Worm (Caenorhabditis elegans): ENCODE measurements around the gene Y102A11A.1.
"Not testable (repeated sequence)": the region's sequence is repeated elsewhere in the genome, so short reads cannot be mapped to it uniquely, and the experiment has no call there.

Gene Y102A11A.1

DNA sequence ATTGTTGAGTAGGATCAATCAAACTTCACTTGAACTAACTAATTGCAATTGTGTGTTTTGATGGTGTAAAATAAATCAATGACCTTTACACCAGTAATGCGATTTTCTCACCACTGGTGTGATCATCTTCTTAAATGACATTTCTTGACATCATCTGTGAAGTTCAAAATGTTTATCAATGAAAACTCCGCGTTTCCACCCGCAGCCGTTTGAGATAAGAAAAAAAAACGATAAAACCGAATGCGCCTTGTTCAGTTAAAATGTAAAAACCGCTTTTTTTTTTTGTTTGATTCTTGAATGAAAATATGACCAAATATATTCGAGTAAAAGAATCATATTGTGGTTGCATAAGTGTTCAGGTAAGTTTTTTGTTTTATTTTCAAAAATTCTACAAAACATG is at the start of gene Y102A11A.1:
Gene Y102A11A.1 (plus strand): TSS at position 223 of the 400 bp plus-strand sequence.
- no peak for TF ChIP-seq unc-62 (GFP tag; optimal IDR thresholded peaks at IDR 0.05)

DNA sequence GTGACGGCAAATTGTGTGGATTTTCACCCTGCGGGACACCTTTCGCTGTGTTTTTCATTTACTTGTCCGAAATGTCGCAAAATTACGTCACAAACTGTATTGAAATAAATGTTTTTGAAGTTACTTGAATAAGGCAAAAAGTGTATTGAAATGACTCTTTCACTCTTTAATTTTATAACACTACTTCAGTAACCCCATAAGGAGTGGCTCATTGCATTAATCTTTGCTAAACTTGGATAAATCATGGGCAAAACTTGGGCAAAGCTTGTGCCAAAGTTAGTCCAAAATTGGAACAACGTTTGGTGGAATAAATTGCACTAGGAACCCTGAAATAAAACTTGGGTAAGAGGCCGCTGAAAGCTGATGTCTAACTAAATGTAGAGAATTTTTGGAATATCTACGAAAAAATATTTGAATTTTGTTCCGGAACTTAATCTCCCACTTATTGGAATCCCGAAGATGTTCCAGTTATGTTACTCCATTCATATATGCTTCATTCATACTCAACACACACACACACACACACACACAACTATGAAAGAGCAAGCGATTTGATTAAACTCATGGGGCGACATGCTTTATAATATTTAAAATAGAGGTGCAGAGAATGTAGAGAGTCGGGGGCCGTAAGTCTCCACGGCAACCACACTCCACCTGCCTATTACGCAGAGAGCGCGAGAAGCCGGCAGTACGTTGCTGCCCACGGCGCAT is 39.0 kb upstream of the Y102A11A.1 start, which contains the start of gene Y102A11A.9:
Gene Y102A11A.9 (plus strand): TSS at position 661 of the 711 bp plus-strand sequence.
- TF ChIP-seq unc-62 (GFP tag; optimal IDR thresholded peaks at IDR 0.05): no peak

DNA sequence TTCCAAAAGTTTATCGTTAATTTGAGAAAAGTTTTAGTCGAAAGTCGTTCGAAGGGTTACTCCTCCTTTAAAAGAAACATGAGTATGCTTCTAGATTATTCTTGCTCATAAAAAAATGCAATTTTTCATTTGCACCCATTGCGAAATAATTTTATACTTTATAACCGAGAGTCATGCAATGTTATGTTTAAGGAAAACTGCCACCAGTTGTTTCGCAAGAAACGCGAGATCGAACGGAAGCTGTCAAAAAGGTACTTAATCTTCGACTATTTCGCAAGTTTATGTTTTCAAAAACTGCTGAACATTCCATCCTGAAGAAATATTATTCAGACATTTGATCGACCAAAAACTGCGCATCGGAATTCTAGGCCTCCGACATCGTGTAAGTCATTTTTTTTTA is 37.7 kb upstream of the Y102A11A.1 start:
- no peak for TF ChIP-seq unc-62 (GFP tag; optimal IDR thresholded peaks at IDR 0.05)

DNA sequence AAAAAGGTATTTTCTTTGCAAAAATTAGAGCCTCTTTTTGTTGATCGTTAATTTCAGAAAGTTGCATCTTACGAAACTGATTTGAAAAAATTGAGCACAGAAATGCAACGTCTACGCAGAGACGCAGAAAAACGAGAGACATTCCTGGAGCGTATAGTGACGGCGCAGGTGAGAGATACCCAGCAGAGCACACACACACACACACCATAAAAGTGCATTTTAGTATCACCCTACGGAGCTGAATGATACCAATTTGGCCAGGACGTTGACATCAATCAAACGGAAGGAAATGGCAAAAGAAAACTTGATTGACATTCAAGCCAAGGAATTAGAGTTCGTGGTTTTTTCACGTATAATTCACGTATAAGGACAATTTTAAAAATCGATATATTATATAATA is 37.1 kb upstream of the Y102A11A.1 start:
- no peak for TF ChIP-seq unc-62 (GFP tag; optimal IDR thresholded peaks at IDR 0.05)

DNA sequence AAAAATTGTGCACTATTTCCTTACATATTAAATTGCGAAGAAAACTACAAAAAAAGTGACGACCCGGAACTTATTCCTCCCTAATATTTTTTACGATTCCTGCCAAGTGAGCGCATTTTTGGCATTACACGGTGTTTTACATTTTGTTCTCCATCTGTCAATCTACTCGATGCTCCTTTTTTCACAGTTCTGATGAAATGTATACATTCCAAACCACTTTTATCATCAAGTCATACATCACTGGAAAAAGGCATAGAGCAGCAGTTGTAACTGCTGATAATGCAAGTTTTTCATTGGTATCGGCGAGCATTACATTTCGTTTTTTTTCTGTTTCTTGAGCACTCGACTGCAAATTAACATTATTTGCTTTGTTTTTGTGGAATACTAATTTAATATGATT is 33.4 kb upstream of the Y102A11A.1 start:
- TF ChIP-seq unc-62 (GFP tag; optimal IDR thresholded peaks at IDR 0.05): no peak

DNA sequence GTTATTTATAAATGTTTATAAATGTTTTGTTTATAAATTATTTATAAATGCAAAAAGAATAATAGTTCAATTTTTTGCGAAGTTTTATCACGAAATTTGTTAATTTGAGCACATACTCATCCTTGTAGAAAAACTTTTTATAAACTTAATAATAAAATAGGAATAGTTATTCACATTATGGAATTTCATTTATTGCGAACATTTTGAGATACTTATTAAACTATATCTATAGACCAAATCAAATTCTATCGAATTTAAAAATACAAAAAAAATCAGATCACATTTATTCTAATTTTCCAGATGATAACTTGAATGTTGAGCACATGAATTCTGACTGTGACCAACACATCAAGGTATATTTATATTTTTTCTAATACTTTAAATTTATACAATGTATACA is 32.8 kb upstream of the Y102A11A.1 start, which contains the start of gene Y102A11A.3:
Gene Y102A11A.3 (plus strand): TSS at position 301 of the 400 bp plus-strand sequence.
- TF ChIP-seq unc-62 (GFP tag; optimal IDR thresholded peaks at IDR 0.05): no peak

DNA sequence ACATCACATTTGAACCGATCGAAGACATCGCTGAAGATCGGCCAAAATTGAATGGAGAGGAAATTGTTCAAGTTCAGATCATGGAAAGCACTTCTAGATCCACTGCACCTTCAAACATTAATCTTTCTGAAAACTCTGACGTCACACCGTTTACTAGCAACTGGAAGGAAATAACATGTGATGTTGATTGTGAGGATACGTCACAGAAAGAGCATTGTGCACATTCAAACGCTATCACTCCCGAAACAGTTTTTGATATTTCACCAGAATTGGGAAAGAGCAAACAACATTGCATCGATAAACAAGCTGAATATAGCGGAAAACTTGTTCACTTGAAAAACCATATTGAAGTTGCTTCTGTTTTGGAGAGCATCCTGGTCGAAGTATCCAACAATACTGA is 30.1 kb upstream of the Y102A11A.1 start:
- no peak for TF ChIP-seq unc-62 (GFP tag; optimal IDR thresholded peaks at IDR 0.05)

DNA sequence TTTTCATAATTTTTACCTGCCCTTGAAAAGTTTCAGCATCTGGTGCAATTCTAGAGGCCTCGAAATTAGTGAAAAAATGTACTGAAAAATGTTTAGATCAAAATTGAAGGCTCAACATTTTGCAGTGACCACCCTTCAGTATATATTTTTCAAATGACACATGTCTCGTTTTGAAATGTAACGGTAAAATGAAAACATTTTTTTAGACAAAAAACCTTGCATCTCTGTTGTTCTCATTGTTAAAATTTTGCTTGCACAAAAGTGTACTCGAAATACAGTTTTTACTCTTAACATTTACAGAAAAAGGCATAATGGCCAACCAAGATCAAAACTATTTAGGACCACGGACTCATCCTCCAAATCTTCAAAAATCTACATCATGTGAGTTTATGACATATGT is 25.3 kb upstream of the Y102A11A.1 start, which contains the start of gene Y102A11A.2:
Gene Y102A11A.2 (plus strand): TSS at position 301 of the 400 bp plus-strand sequence.
- not testable (repeated sequence) for TF ChIP-seq unc-62 (GFP tag; optimal IDR thresholded peaks at IDR 0.05)

DNA sequence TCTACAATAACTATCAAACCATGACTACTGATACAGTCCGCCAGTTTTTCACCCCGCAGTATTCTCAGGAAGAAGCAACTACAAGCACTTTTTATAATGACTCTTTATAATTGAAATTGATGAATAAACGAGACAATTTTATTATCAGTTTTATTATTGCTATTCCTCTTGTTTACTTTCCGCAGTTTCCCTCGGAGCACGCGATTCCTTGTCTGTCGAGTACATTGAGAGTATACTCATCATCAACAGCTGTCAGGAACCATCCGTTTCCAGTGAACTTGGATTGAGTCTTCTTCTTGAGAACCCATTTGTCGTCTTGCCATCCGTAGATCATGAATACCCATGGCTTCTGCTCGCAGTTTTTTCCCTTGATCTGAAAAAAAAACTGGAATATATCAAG is 20.8 kb upstream of the Y102A11A.1 start:
- TF ChIP-seq unc-62 (GFP tag; optimal IDR thresholded peaks at IDR 0.05): no peak

DNA sequence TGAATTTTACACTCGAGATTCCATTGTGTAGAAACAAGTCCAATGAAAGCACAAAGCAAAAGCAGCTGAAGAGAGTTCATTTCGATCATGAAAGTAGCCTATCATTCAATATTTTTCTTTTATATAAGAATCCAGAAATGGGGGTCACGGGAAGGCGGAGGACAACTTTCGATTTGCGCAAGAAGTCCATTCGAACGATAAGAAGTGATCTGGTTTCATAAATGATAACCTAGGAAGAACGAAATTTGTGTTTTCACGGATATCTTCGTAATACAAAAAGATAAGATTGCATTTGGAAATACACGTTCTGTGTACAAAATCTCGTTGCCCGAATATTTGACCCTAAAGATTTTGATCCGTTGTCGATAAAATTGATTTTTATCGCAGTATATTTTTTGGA is 20.2 kb upstream of the Y102A11A.1 start, which contains the start of gene Y102A11A.5:
Gene Y102A11A.5 (minus strand): TSS at position 175 of the 400 bp plus-strand sequence.
- no peak for TF ChIP-seq unc-62 (GFP tag; optimal IDR thresholded peaks at IDR 0.05)

DNA sequence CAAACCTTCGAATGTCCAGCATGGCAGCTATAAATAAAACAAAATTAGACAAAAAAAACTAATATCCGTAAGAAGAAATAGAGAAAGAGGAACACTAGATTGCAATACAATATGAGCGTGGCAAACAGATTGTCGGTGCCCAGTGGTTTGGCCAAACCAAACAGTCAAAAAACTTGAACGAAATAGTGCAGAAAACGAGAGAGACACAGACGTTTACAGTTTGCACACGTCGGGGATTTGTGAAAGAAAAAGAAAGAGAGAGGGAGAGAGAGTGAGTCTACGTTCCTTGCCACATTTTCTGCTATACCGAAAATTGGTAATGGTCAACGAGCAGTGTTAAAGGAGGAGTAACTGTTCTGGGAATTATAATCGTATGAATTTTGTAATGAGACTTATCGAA is 16.5 kb upstream of the Y102A11A.1 start, which contains the start of gene ergi-1:
Gene ergi-1 (minus strand): TSS at position 101 of the 400 bp plus-strand sequence.
- no peak for TF ChIP-seq unc-62 (GFP tag; optimal IDR thresholded peaks at IDR 0.05)

DNA sequence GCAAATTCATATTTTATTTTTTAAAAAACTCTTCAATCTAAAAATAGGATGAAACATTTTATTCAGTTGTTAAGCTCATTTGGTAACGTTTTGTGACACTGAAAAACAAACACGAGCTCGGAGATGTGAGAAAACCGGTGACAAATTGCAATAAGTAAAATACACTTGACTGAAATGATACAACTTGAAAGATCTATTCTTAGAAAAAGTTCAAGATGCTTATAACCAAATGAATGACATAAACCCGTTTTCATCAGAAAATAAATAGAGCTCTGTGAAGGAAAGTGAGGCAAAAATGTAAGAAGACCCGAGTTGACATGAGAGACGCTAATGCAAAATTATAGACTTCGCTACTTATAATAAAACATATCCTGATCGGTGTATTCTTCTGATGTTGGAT is 12.3 kb upstream of the Y102A11A.1 start, which contains the start of gene smex-2:
Gene smex-2 (minus strand): TSS at position 101 of the 400 bp plus-strand sequence.
- no peak for TF ChIP-seq unc-62 (GFP tag; optimal IDR thresholded peaks at IDR 0.05)

DNA sequence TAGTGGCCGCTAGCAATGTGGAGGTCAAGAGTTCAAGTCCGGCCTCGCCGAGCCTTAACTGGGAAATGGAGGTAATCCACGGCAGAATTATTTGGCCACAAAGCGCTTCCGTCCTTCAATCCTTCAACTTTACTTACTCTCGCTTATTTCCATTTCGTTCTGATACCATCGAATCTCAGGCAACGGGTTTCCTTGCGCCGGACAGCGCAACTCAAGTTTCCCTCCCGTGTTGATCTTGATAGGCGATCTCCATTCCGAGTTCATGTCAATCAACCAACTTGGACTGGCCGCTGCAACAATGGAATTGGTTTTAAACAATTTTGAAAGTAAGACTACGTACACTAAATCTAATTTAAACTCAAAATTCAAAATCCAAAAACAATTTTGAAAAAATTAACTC is 10.7 kb upstream of the Y102A11A.1 start:
- no peak for TF ChIP-seq unc-62 (GFP tag; optimal IDR thresholded peaks at IDR 0.05)

DNA sequence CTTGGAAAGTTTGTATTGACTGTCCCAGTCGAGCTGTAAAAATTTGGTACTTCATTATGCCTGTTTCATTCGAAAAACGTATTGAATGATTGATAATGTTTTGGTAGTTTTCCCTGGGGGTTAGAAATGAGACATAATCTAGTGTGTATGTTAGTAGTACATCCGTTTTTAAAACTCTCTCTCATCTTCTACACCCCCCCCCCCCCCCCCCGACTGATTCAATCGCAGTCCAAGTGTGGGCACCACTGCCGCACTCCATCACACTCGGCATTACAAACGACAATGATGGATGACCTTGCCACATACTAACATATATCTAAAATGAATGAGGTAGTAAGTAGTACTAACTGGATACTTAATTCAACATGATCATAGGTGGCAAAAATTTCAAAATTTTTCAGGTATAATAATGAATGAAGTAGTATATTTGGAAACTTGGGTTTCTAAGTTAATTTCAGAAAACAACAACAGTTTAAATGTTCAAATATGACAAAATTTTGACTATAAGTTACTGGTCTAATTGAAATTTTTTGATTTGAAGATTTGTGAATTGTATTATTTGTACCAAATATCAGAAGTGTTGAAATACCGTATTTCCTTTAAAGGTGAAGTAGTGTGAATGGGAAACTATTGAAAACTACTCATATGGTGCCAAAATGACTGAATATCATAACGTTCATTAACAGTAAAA is 10.0 kb upstream of the Y102A11A.1 start:
- TF ChIP-seq unc-62 (GFP tag; optimal IDR thresholded peaks at IDR 0.05): no peak

DNA sequence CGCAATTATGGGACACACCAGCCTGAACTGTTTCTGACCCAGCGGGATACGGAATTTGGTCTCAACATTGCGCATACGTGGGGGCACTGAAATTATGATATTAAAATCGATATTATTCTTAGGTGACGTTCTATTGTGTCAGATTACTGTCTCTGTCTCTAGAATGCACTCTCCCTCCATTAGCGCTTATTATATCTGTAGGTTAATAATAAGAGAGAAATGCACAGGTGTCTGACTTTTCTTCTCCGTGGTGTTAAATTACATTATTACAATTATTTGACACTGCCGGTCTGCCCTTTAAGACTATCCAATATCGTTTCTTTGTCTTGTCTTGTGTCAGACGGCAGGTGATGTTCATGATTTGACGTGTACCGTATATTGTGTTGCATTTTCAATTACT is 9.0 kb upstream of the Y102A11A.1 start:
- TF ChIP-seq unc-62 (GFP tag; optimal IDR thresholded peaks at IDR 0.05): no peak

DNA sequence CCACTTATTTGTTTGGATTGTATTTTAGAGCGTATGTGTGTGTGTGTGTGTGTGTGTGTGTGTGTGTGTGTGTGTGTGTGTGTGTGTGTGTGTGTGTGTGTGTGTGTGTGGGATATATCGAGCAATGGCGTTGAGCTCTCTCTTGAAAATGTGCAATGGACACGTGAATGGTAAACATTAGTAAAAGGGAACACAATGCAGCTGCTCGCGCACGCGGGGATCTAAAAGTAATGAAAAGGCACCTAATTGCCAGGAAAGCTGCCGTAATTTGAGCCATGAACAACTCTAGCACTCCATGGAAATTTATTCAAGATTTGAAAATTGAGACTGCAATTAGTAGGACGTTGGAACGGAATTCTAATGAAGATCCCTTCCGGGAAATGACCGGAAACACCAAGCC is 8.4 kb upstream of the Y102A11A.1 start:
- TF ChIP-seq unc-62 (GFP tag; optimal IDR thresholded peaks at IDR 0.05): no peak
